Worm (Caenorhabditis elegans) whole organism, L4/young adult: ENCODE measurements around the gene gst-4.

ENCODE experiments used
- W03F9.2 ChIP-seq: fragments of 150-350 bp; optimal IDR thresholded peaks from 2 replicates; lab custom pipeline; 2014; ENCODE audit warnings: missing biosample characterization, missing genetic modification characterization
- dao-5 ChIP-seq: sonication (generic microtip); optimal IDR thresholded peaks from 2 replicates; lab custom pipeline; 2016; ENCODE audit warnings: missing genotype, missing genetic modification characterization, moderate library complexity, missing compliant biosample characterization
- him-1 ChIP-seq: sonication (generic microtip); optimal IDR thresholded peaks from 2 replicates; lab custom pipeline; 2016; ENCODE audit warnings: missing genotype, missing genetic modification reagents, missing genetic modification characterization, missing compliant biosample characterization

DNA sequence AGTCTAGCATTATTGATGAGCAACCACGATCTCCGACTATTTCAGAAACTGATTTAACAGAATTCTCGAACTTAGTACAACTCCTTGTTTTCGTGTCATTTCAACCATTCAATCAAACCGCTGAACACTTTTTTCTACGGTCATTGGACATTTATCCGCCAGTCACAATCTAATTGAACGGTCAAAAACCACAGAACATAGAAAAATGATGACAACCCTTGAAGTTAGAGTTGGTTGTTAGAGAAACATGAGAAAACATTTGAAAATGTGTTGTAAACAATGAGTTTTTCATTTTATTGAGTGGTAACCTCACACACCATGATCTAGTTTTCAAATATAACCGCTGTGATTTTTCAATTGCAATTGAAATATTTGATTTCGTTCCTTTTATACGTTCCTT, 2.5 kb downstream of the gst-4 start:
- TF ChIP-seq dao-5 (tag; lab: Kevin White, UChicago), result no peak
- TF ChIP-seq him-1 (tag; lab: Kevin White, UChicago), result no peak
- TF ChIP-seq W03F9.2 (tag; lab: Kevin White, UChicago), result no peak
